Fruit fly (Drosophila melanogaster) whole organism, prepupa: Measurements from ENCODE around the gene Bsg.

Experiments used
- Blimp-1 ChIP-seq: fragments of 200-800 bp; sonication (Bioruptor generic); optimal IDR thresholded peaks from 3 replicates; lab custom pipeline; 2017; ENCODE audit warnings: missing biosample characterization, missing genetic modification characterization, mild to moderate bottlenecking, moderate library complexity, missing genetic modification reagents
- CG15336 ChIP-seq: fragments of 200-800 bp; sonication (Bioruptor generic); IDR thresholded peaks from 2 replicates; pipeline ENCODE4 v1.3.6; 2022; ENCODE audit warnings: missing biosample characterization, missing genetic modification characterization
- CG3919 ChIP-seq: fragments of 200-800 bp; sonication (Bioruptor generic); optimal IDR thresholded peaks from 3 replicates; lab custom pipeline; 2016; ENCODE audit warnings: missing biosample characterization, missing genetic modification characterization
- CG6792 ChIP-seq: fragments of 200-800 bp; sonication (Bioruptor generic); optimal IDR thresholded peaks from 3 replicates; lab custom pipeline; 2016; ENCODE audit warnings: missing biosample characterization, missing genetic modification characterization
- CG6854 ChIP-seq: fragments of 200-800 bp; sonication (Bioruptor generic); optimal IDR thresholded peaks from 2 replicates; lab custom pipeline; 2017; ENCODE audit warnings: missing biosample characterization, mild to moderate bottlenecking, missing genetic modification characterization
- CG8319 ChIP-seq: fragments of 200-800 bp; sonication (Bioruptor generic); optimal IDR thresholded peaks from 3 replicates; lab custom pipeline; 2016; ENCODE audit warnings: missing biosample characterization, missing genetic modification characterization
- Gug ChIP-seq: fragments of 200-800 bp; sonication (Bioruptor generic); IDR thresholded peaks from 2 replicates; pipeline ENCODE4 v1.3.6; 2022; ENCODE audit warnings: missing biosample characterization, missing genetic modification characterization
- Hr39 ChIP-seq: fragments of 200-800 bp; sonication (Bioruptor generic); optimal IDR thresholded peaks from 2 replicates; lab custom pipeline; 2016; ENCODE audit warnings: missing biosample characterization, missing genetic modification characterization
- Met ChIP-seq: fragments of 200-800 bp; sonication (Bioruptor generic); optimal IDR thresholded peaks from 3 replicates; lab custom pipeline; 2016; ENCODE audit warnings: missing biosample characterization, missing genetic modification characterization
- Sox102F ChIP-seq: fragments of 200-800 bp; sonication (Bioruptor generic); optimal IDR thresholded peaks from 2 replicates; lab custom pipeline; 2016; ENCODE audit warnings: missing biosample characterization, mild to moderate bottlenecking, missing genetic modification characterization
- Sox15 ChIP-seq: fragments of 200-800 bp; sonication (Bioruptor generic); optimal IDR thresholded peaks from 3 replicates; lab custom pipeline; 2016; ENCODE audit warnings: missing biosample characterization, missing genetic modification characterization
- esn ChIP-seq: fragments of 200-800 bp; sonication (Bioruptor generic); optimal IDR thresholded peaks from 2 replicates; lab custom pipeline; 2016; ENCODE audit warnings: missing biosample characterization, mild to moderate bottlenecking, missing genetic modification characterization, moderate library complexity

dm6 chr2L:8133772-8134386 lies 50.7 kb downstream of the Bsg start:
- TF ChIP-seq CG6854 (GFP tag; lab: Kevin White, UChicago) (no peak), CG6792 (GFP tag; lab: Kevin White, UChicago) (no peak), Hr39 (GFP tag; lab: Kevin White, UChicago) (no peak), Blimp-1 (GFP tag; lab: Kevin White, UChicago) (no peak), CG3919 (no peak), esn (no peak), CG8319 (GFP tag; lab: Kevin White, UChicago) (no peak), Sox15 (GFP tag; lab: Kevin White, UChicago) (no peak), Sox102F (no peak), CG15336 (GFP tag; lab: Robert Waterston, UW) (no peak), Met (GFP tag; lab: Kevin White, UChicago) (no peak), Gug (GFP tag; lab: Robert Waterston, UW) (no peak)
